Worm (Caenorhabditis elegans) whole organism, L2 larva: ENCODE data around the gene C28D4.7.

Experiments used
- Y55F3AM.14 ChIP-seq: fragments of 200-800 bp; sonication (Bioruptor generic); optimal IDR thresholded peaks from 2 replicates; lab custom pipeline; 2018; ENCODE audit warnings: mild to moderate bottlenecking, missing genetic modification characterization, missing compliant biosample characterization
- aly-2 ChIP-seq: fragments of 150-350 bp; optimal IDR thresholded peaks from 2 replicates; lab custom pipeline; 2014; ENCODE audit warnings: missing biosample characterization, missing genetic modification characterization
- blmp-1 ChIP-seq: sonication (generic microtip); optimal IDR thresholded peaks from 2 replicates; lab custom pipeline; 2017; ENCODE audit warnings: missing genetic modification characterization, mild to moderate bottlenecking, missing compliant biosample characterization, antibody characterized with exemption, moderate library complexity; ENCODE audit not compliant: insufficient read depth
- elt-3 ChIP-seq: sonication (generic microtip); optimal IDR thresholded peaks from 2 replicates; lab custom pipeline; 2017; ENCODE audit warnings: missing biosample characterization, missing genetic modification characterization
- gmeb-1 ChIP-seq: fragments of 150-350 bp; optimal IDR thresholded peaks from 2 replicates; lab custom pipeline; 2014; ENCODE audit warnings: missing biosample characterization, missing genetic modification characterization
- mbf-1 ChIP-seq: sonication (generic microtip); optimal IDR thresholded peaks from 2 replicates; lab custom pipeline; 2017; ENCODE audit warnings: missing biosample characterization, missing genetic modification characterization
- mdl-1 ChIP-seq, 2 experiments: fragments of 150-350 bp in 1 of 2; sonication (generic microtip) in 1 of 2; optimal IDR thresholded peaks; 2 replicates each; lab custom pipeline; 2017; ENCODE audit warnings: missing biosample characterization in 2 of 2, missing genetic modification characterization in 2 of 2
- nhr-12 ChIP-seq: fragments of 150-350 bp; optimal IDR thresholded peaks from 2 replicates; lab custom pipeline; 2014; ENCODE audit warnings: missing biosample characterization, missing genetic modification characterization
- nhr-25 ChIP-seq: fragments of 150-350 bp; sonication (generic microtip); optimal IDR thresholded peaks from 3 replicates; lab custom pipeline; 2014; ENCODE audit warnings: missing biosample characterization, missing genetic modification characterization
- snpc-4 ChIP-seq: fragments of 150-350 bp; optimal IDR thresholded peaks from 2 replicates; lab custom pipeline; 2014; ENCODE audit warnings: missing biosample characterization, missing genetic modification characterization
- unc-39 ChIP-seq: fragments of 150-350 bp; optimal IDR thresholded peaks from 2 replicates; lab custom pipeline; 2014; ENCODE audit warnings: missing biosample characterization, missing genetic modification characterization
- unc-55 ChIP-seq: fragments of 150-350 bp; sonication (generic microtip); optimal IDR thresholded peaks from 3 replicates; lab custom pipeline; 2014; ENCODE audit warnings: missing biosample characterization, missing genetic modification reagents, missing genetic modification characterization
- unc-62 ChIP-seq: fragments of 150-350 bp; optimal IDR thresholded peaks from 2 replicates; lab custom pipeline; 2014; ENCODE audit warnings: missing biosample characterization, missing genetic modification reagents, missing genetic modification characterization

ce11 chrIV:9742883-9743282 is at the start of gene C28D4.7:
- TF ChIP-seq blmp-1 (tag; lab: Kevin White, UChicago) (no peak), gmeb-1 (no peak), mdl-1 (tag; optimal IDR thresholded peaks at IDR 0.05; lab: Kevin White, UChicago) (no peak), unc-62 (no peak), aly-2 (tag; lab: Kevin White, UChicago) (no peak), Y55F3AM.14 (GFP tag; lab: Kevin White, UChicago) (no peak), snpc-4 (tag; lab: Kevin White, UChicago) (no peak), unc-55 (GFP tag; lab: Kevin White, UChicago) (no peak), nhr-12 (tag; lab: Kevin White, UChicago) (no peak), unc-39 (tag; lab: Kevin White, UChicago) (no peak), elt-3 (no peak), nhr-25 (tag; lab: Kevin White, UChicago) (no peak), mbf-1 (no peak)
